Fruit fly (Drosophila melanogaster): ENCODE data around the gene dmrt11E.
A peak's percentile ranks its signal among the peaks of the same experiment; 100 is the strongest.

Gene dmrt11E

DNA sequence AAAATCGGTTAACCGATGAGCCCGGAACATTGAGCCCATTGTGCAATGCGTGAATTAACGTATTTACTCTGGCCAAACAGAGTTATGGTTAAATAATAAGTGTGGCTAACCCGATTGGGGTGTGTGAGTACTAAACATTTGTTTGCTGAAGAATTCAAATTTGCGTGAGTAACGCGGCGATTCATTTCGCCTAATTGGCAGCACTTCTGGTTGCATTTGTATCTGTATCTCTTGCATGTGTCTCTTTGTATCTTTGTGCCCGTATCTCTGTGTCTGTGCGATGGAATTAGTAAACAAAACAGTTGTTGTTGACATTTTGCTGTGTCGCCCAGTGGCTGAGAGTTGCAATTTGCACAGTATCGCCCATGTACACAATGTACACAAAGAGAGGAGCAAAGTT is 42.9 kb downstream of the dmrt11E start:
- peak; percentile 14 for TF ChIP-seq CG7101 (tag; optimal IDR thresholded peaks at IDR 0.05)
- TF ChIP-seq CG1620 (GFP tag; optimal IDR thresholded peaks at IDR 0.05), result peak; percentile 4
- no peak for TF ChIP-seq CG11617 (GFP tag; optimal IDR thresholded peaks at IDR 0.05)

DNA sequence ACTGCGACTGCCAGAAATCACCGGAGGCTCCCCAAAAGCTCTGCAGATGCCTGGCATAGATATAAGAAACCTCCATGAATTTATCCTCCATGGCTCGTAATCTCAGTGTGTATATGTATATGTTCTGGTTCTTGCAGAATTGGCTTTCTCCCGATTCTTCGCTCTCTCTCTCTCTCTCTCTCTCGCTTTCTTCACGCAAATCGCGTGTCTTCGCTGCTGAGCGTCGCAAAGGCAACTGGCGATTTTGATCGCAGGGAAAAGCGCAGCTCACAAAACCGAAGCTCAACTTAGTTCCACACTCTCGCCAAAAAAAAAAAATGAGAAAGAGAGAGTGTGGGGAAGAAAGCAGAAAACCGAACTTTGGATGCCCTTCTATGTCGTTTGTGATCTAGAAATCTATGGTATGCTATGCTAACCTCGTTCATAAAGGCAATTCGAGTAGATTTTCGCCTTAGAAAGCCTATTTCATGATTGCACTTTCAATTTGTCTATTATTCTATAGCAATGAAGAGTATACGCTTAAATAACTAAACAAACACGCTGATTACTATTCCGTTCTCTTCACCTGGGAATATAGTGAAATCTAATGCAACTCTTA is 43.5 kb downstream of the dmrt11E start:
- TF ChIP-seq CG14711 (tag; optimal IDR thresholded peaks at IDR 0.05), result no peak
- no peak for TF ChIP-seq CG7045 (GFP tag; optimal IDR thresholded peaks at IDR 0.05)
- no peak for TF ChIP-seq CG11617 (GFP tag; optimal IDR thresholded peaks at IDR 0.05)
- no peak for TF ChIP-seq tj (GFP tag; optimal IDR thresholded peaks at IDR 0.05)

DNA sequence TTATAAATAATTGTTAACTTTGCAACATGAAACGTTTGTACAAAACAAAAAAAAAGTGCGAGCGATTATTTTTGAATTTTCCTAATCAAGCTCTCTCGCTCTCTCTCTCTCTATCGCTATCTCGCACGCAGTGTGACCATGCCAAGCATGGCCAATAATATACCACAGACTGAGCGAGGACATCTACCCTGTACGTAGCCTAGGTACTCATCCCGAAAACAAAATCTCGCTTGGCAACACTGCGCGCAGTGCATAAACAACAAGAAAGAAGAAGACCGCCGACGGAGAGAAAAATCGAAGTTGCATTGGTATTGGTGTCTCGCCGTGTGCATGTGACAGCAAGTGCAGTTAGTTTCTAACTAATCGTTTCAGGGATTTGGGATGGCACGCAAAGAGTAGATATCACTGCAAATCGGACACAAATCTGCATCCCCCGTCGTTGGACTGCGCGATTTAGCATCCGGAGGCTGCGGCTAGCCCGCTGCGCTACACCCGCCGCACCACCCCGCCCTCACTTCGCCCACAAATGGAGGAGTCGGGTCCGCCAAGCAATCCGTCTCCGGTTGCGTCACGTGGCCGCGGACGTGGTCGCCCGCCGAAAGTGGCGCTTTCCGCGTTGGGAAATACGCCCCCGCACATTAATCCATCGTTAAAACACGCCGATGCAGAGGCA is 45.1 kb downstream of the dmrt11E start, which contains the start of the genes CG1998 and Set2:
Gene CG1998 (minus strand): TSS at position 134 of the 673 bp plus-strand sequence.
Gene Set2 (plus strand): TSS at position 302 of the 673 bp plus-strand sequence.
- TF ChIP-seq Mnt (GFP tag; optimal IDR thresholded peaks at IDR 0.05) (peak; percentile 90), cnc (optimal IDR thresholded peaks at IDR 0.05) (no peak), ovo (GFP tag; optimal IDR thresholded peaks at IDR 0.05) (peak; percentile 50), Crg-1 (GFP tag; optimal IDR thresholded peaks at IDR 0.05) (peak; percentile 31), CG1620 (GFP tag; optimal IDR thresholded peaks at IDR 0.05) (peak; percentile 45), CG14711 (tag; optimal IDR thresholded peaks at IDR 0.05) (peak; percentile 91), tj (GFP tag; optimal IDR thresholded peaks at IDR 0.05) (peak; percentile 7), pad (GFP tag; optimal IDR thresholded peaks at IDR 0.05) (peak; percentile 63), CG12768 (GFP tag; optimal IDR thresholded peaks at IDR 0.05) (no peak), CG7045 (GFP tag; optimal IDR thresholded peaks at IDR 0.05) (no peak), bab1 (GFP tag; optimal IDR thresholded peaks at IDR 0.05) (peak; percentile 43), toe (GFP tag; optimal IDR thresholded peaks at IDR 0.05) (no peak), CG33017 (tag; optimal IDR thresholded peaks at IDR 0.05) (no peak), Hr96 (GFP tag; optimal IDR thresholded peaks at IDR 0.05) (no peak), CG11617 (GFP tag; optimal IDR thresholded peaks at IDR 0.05) (no peak), kay (GFP tag; ENCODE audit: borderline replicate concordance) (no peak), CG7101 (tag; optimal IDR thresholded peaks at IDR 0.05) (peak; percentile 36), Clk (GFP tag; optimal IDR thresholded peaks at IDR 0.05) (no peak), cic (GFP tag; optimal IDR thresholded peaks at IDR 0.05) (peak; percentile 64), CG5204 (GFP tag; optimal IDR thresholded peaks at IDR 0.05) (no peak)
